Worm (Caenorhabditis elegans): ENCODE results near the gene suex-2.

suex-2 gene

DNA sequence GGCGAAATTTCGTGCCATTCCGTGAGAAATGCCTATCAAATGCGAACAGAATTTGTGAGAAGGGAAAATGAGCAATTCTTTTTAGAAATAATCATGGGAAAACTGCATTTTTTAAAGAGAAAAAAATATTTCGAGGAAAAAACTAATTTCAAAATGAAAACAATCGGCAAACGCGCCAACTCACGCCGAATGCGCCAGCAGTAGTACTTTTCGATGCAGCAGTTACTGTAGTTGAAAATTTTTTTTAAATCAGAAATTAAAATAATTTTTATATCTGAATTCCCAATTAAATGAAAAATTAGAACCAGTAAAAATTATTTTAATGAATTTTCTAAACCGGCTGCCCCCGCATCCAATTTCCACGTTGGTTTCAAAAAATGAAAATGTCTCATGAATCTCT is 44.7 kb upstream of the suex-2 start (continued):
- TF ChIP-seq pbrm-1 (GFP tag; IDR thresholded peaks at IDR 0.05) (0 out of 2 replicates have a peak, but pooled peaks have one; percentile 7), xnd-1 (tag; optimal IDR thresholded peaks at IDR 0.05) (peak; percentile 50), efl-1 (GFP tag; optimal IDR thresholded peaks at IDR 0.05) (peak; percentile 29), ets-4 (GFP tag; optimal IDR thresholded peaks at IDR 0.05) (no peak), B0035.1 (tag; optimal IDR thresholded peaks at IDR 0.05) (no peak), sea-2 (GFP tag; IDR thresholded peaks at IDR 0.05) (no peak), ceh-40 (GFP tag; IDR thresholded peaks at IDR 0.05) (no peak), madf-3 (GFP tag; IDR thresholded peaks at IDR 0.05) (no peak), tbx-9 (tag; optimal IDR thresholded peaks at IDR 0.05; ENCODE audit: borderline replicate concordance) (no peak), Y79H2A.3 (GFP tag; conservative IDR thresholded peaks at IDR 0.05) (no peak), snpc-3.4 (tag; optimal IDR thresholded peaks at IDR 0.05) (no peak), zfh-2 (GFP tag; conservative IDR thresholded peaks at IDR 0.05) (no peak), B0336.3 (GFP tag; IDR thresholded peaks at IDR 0.05) (no peak), nhr-27 (tag; optimal IDR thresholded peaks at IDR 0.05) (no peak), tlf-1 (GFP tag; optimal IDR thresholded peaks at IDR 0.05) (no peak), atf-7 (tag; optimal IDR thresholded peaks at IDR 0.05) (no peak), K12H6.12 (tag; optimal IDR thresholded peaks at IDR 0.05) (no peak), mel-28 (tag; optimal IDR thresholded peaks at IDR 0.05; ENCODE audit: borderline replicate concordance) (no peak), lir-1 (GFP tag; conservative IDR thresholded peaks at IDR 0.05) (no peak), hmg-20 (GFP tag; IDR thresholded peaks at IDR 0.05) (no peak), F23B12.7 (tag; optimal IDR thresholded peaks at IDR 0.05; ENCODE audit: insufficient read depth) (peak; percentile 9), B0261.1 (tag; optimal IDR thresholded peaks at IDR 0.05) (no peak), egl-44 (GFP tag; IDR thresholded peaks at IDR 0.05) (no peak), ztf-6 (GFP tag; IDR thresholded peaks at IDR 0.05) (no peak), hrde-1 (tag; optimal IDR thresholded peaks at IDR 0.05; ENCODE audit: borderline replicate concordance) (no peak), cebp-2 (GFP tag; IDR thresholded peaks at IDR 0.05) (no peak), attf-3 (GFP tag; conservative IDR thresholded peaks at IDR 0.05) (no peak), C17E4.6 (GFP tag; IDR thresholded peaks at IDR 0.05) (no peak), aptf-3 (GFP tag; IDR thresholded peaks at IDR 0.05) (no peak), die-1 (tag; optimal IDR thresholded peaks at IDR 0.05) (no peak), F49E8.2 (tag; optimal IDR thresholded peaks at IDR 0.05; ENCODE audit: insufficient read depth) (peak; percentile 36), madf-8 (GFP tag; conservative IDR thresholded peaks at IDR 0.05) (peak; percentile 48), F52B5.7 (tag; optimal IDR thresholded peaks at IDR 0.05) (no peak), tbp1 (GFP tag; optimal IDR thresholded peaks at IDR 0.05) (peak; percentile 4), D2030.7 (GFP tag; IDR thresholded peaks at IDR 0.05) (peak; percentile 45; the same call in 1 of the 2 replicates), ZK185.1 (tag; optimal IDR thresholded peaks at IDR 0.05; ENCODE audit: poor library complexity, severe bottlenecking) (no peak)

- TF ChIP-seq ztf-26 (tag; optimal IDR thresholded peaks at IDR 0.05): no peak
- TF ChIP-seq ekl-4 (GFP tag; IDR thresholded peaks at IDR 0.05): no peak
- TF ChIP-seq repo-1 (tag; optimal IDR thresholded peaks at IDR 0.05): no peak
- TF ChIP-seq nfyb-1 (GFP tag; IDR thresholded peaks at IDR 0.05): no peak
- no peak for TF ChIP-seq F57C9.4 (tag; optimal IDR thresholded peaks at IDR 0.05)
Measured at ce11 chrIV:8924126-8924525, 44.0 kb upstream of the suex-2 start.
